Worm (Caenorhabditis elegans) whole organism, L1 larva: Measurements from ENCODE around the gene rpn-9.
A peak's percentile ranks its signal among the peaks of the same experiment; 100 is the strongest.

Experiments used
- C04F5.9 ChIP-seq: sonication (generic microtip); optimal IDR thresholded peaks from 2 replicates; lab custom pipeline; 2016; ENCODE audit warnings: missing genetic modification characterization, missing compliant biosample characterization
- aha-1 ChIP-seq: fragments of 150-350 bp; optimal IDR thresholded peaks from 2 replicates; lab custom pipeline; 2014; ENCODE audit warnings: missing biosample characterization, missing genetic modification characterization
- aly-2 ChIP-seq: fragments of 150-350 bp; optimal IDR thresholded peaks from 2 replicates; lab custom pipeline; 2014; ENCODE audit warnings: missing biosample characterization, missing genetic modification characterization
- ama-1 ChIP-seq: fragments of 150-350 bp; optimal IDR thresholded peaks from 2 replicates; lab custom pipeline; 2014
- blmp-1 ChIP-seq: fragments of 150-350 bp; optimal IDR thresholded peaks from 2 replicates; lab custom pipeline; 2014; ENCODE audit warnings: missing biosample characterization, missing genetic modification characterization
- ceh-8 ChIP-seq: fragments of 200-800 bp; sonication (Bioruptor generic); optimal IDR thresholded peaks from 2 replicates; lab custom pipeline; 2018; ENCODE audit warnings: mild to moderate bottlenecking, missing genetic modification characterization, moderate library complexity, missing compliant biosample characterization
- ceh-88 ChIP-seq: fragments of 200-800 bp; sonication (Bioruptor generic); IDR thresholded peaks from 2 replicates; pipeline ENCODE4 v1.3.6; 2022; ENCODE audit warnings: missing genetic modification characterization, missing compliant biosample characterization
- dpl-1 ChIP-seq, 3 experiments: fragments of 150-350 bp in 2 of 3; sonication (generic microtip) in 1 of 3; optimal IDR thresholded peaks; 2 replicates each; lab custom pipeline; 2014 to 2017; ENCODE audit warnings: missing biosample characterization in 3 of 3, missing genetic modification characterization in 3 of 3, missing genetic modification reagents in 3 of 3
- efl-1 ChIP-seq, 4 experiments: fragments of 150-350 bp; optimal IDR thresholded peaks in 3 of 4; peaks in 1 of 4; 1 replicate in 1 of 4; 2 replicates in 3 of 4; lab custom pipeline; 2014; ENCODE audit warnings: missing biosample characterization in 2 of 4, missing genetic modification characterization in 2 of 4, missing genetic modification reagents in 2 of 4
- efl-3 ChIP-seq: fragments of 200-800 bp; sonication (Bioruptor generic); optimal IDR thresholded peaks from 2 replicates; lab custom pipeline; 2018; ENCODE audit warnings: mild to moderate bottlenecking, missing genetic modification characterization, missing compliant biosample characterization
- egl-27 ChIP-seq, 2 experiments: fragments of 150-350 bp in 1 of 2; sonication (generic microtip); optimal IDR thresholded peaks; 3 replicates each; lab custom pipeline; 2017 to 2018; ENCODE audit warnings: missing biosample characterization in 2 of 2, missing genetic modification characterization in 2 of 2, missing genetic modification reagents in 2 of 2
- elt-2 ChIP-seq: sonication (generic microtip); optimal IDR thresholded peaks from 2 replicates; lab custom pipeline; 2016; ENCODE audit warnings: missing genetic modification characterization, mild to moderate bottlenecking, inconsistent platforms, missing compliant biosample characterization, missing genetic modification reagents
- elt-3 ChIP-seq, 6 experiments: fragments of 150-350 bp in 1 of 6; sonication (generic microtip); optimal IDR thresholded peaks; 2 replicates each; lab custom pipeline; 2017 to 2018; ENCODE audit warnings: missing biosample characterization in 6 of 6, missing genetic modification characterization in 6 of 6, inconsistent platforms in 1 of 6
- ets-5 ChIP-seq: fragments of 200-800 bp; sonication (Bioruptor generic); IDR thresholded peaks from 2 replicates; pipeline ENCODE4 v1.3.6; 2022; ENCODE audit warnings: missing genetic modification characterization, missing compliant biosample characterization
- fkh-10 ChIP-seq: sonication (generic microtip); optimal IDR thresholded peaks from 2 replicates; lab custom pipeline; 2017; ENCODE audit warnings: missing biosample characterization, missing genetic modification reagents, missing genetic modification characterization
- fkh-4 ChIP-seq: sonication (generic microtip); optimal IDR thresholded peaks from 2 replicates; lab custom pipeline; 2016; ENCODE audit warnings: missing compliant biosample characterization, missing genetic modification characterization, borderline replicate concordance
- grh-1 ChIP-seq: fragments of 200-800 bp; sonication (Bioruptor generic); IDR thresholded peaks from 2 replicates; pipeline ENCODE4 v1.3.6; 2022; ENCODE audit warnings: missing genetic modification reagents, missing genetic modification characterization, missing compliant biosample characterization
- hlh-17 ChIP-seq: fragments of 200-800 bp; sonication (Bioruptor generic); optimal IDR thresholded peaks from 2 replicates; lab custom pipeline; 2018; ENCODE audit warnings: missing genetic modification characterization, mild to moderate bottlenecking, missing compliant biosample characterization, moderate library complexity, borderline replicate concordance
- hlh-4 ChIP-seq: sonication (generic microtip); optimal IDR thresholded peaks from 2 replicates; lab custom pipeline; 2016; ENCODE audit warnings: mild to moderate bottlenecking, missing genetic modification characterization, missing compliant biosample characterization
- hpl-2 ChIP-seq: fragments of 150-350 bp; optimal IDR thresholded peaks from 2 replicates; lab custom pipeline; 2014; ENCODE audit warnings: missing biosample characterization, missing genetic modification reagents, missing genetic modification characterization
- isw-1 ChIP-seq: fragments of 200-800 bp; sonication (Bioruptor generic); IDR thresholded peaks from 2 replicates; pipeline ENCODE4 v1.3.6; 2022; ENCODE audit warnings: missing genetic modification characterization, missing compliant biosample characterization
- lin-14 ChIP-seq: fragments of 200-800 bp; sonication (Bioruptor generic); optimal IDR thresholded peaks from 2 replicates; lab custom pipeline; 2018; ENCODE audit warnings: mild to moderate bottlenecking, missing genetic modification characterization, moderate library complexity, missing compliant biosample characterization
- lin-35 ChIP-seq, 2 experiments: fragments of 150-350 bp; optimal IDR thresholded peaks; 2 replicates each; lab custom pipeline; 2014; ENCODE audit warnings: missing biosample characterization in 2 of 2, missing genetic modification characterization in 2 of 2, missing genetic modification reagents in 2 of 2
- mab-9 ChIP-seq: fragments of 200-800 bp; sonication (Bioruptor generic); IDR thresholded peaks from 2 replicates; pipeline ENCODE4 v1.3.6; 2022; ENCODE audit warnings: missing genetic modification reagents, missing genetic modification characterization, missing compliant biosample characterization
- mef-2 ChIP-seq: fragments of 150-350 bp; optimal IDR thresholded peaks from 2 replicates; lab custom pipeline; 2014; ENCODE audit warnings: missing biosample characterization, missing genetic modification characterization
- nhr-11 ChIP-seq: fragments of 150-350 bp; optimal IDR thresholded peaks from 2 replicates; lab custom pipeline; 2014; ENCODE audit warnings: missing biosample characterization, missing genetic modification characterization
- nhr-237 ChIP-seq: fragments of 150-350 bp; optimal IDR thresholded peaks from 2 replicates; lab custom pipeline; 2014; ENCODE audit warnings: missing biosample characterization, missing genetic modification characterization
- nhr-28 ChIP-seq: fragments of 150-350 bp; optimal IDR thresholded peaks from 2 replicates; lab custom pipeline; 2014; ENCODE audit warnings: missing biosample characterization, missing genetic modification characterization
- nhr-71 ChIP-seq: sonication (generic microtip); optimal IDR thresholded peaks from 2 replicates; lab custom pipeline; 2016; ENCODE audit warnings: mild to moderate bottlenecking, missing genetic modification characterization, moderate library complexity, missing compliant biosample characterization
- nhr-76 ChIP-seq: sonication (generic microtip); optimal IDR thresholded peaks from 2 replicates; lab custom pipeline; 2017; ENCODE audit warnings: missing biosample characterization, missing genetic modification characterization
- nhr-77 ChIP-seq: fragments of 150-350 bp; optimal IDR thresholded peaks from 2 replicates; lab custom pipeline; 2014; ENCODE audit warnings: missing biosample characterization, missing genetic modification characterization
- nhr-84 ChIP-seq: sonication (generic microtip); optimal IDR thresholded peaks from 2 replicates; lab custom pipeline; 2017; ENCODE audit warnings: missing biosample characterization, missing genetic modification characterization
- nhr-85 ChIP-seq: sonication (generic microtip); peaks from one replicate; lab custom pipeline; 2016; ENCODE audit warnings: missing genetic modification characterization, inconsistent platforms, missing compliant biosample characterization
- nhr-90 ChIP-seq: sonication (generic microtip); optimal IDR thresholded peaks from 2 replicates; lab custom pipeline; 2016; ENCODE audit warnings: mild to moderate bottlenecking, missing genetic modification characterization, missing compliant biosample characterization; ENCODE audit not compliant: poor library complexity
- pag-3 ChIP-seq: sonication (generic microtip); optimal IDR thresholded peaks from 2 replicates; lab custom pipeline; 2017; ENCODE audit warnings: missing genetic modification characterization, mild to moderate bottlenecking, missing compliant biosample characterization, antibody characterized with exemption, borderline replicate concordance; ENCODE audit not compliant: insufficient read depth
- pax-3 ChIP-seq: fragments of 200-800 bp; sonication (Bioruptor generic); optimal IDR thresholded peaks from 2 replicates; lab custom pipeline; 2018; ENCODE audit warnings: mild to moderate bottlenecking, missing genetic modification characterization, moderate library complexity, missing compliant biosample characterization
- pqm-1 ChIP-seq: sonication (generic microtip); optimal IDR thresholded peaks from 3 replicates; lab custom pipeline; 2017; ENCODE audit warnings: missing biosample characterization, missing genetic modification characterization
- rnt-1 ChIP-seq: sonication (generic microtip); optimal IDR thresholded peaks from 2 replicates; lab custom pipeline; 2016; ENCODE audit warnings: mild to moderate bottlenecking, missing genetic modification characterization, moderate library complexity, missing compliant biosample characterization
- skn-1 ChIP-seq: fragments of 150-350 bp; optimal IDR thresholded peaks from 2 replicates; lab custom pipeline; 2014; ENCODE audit warnings: missing biosample characterization, missing genetic modification characterization
- swsn-7 ChIP-seq: sonication (generic microtip); optimal IDR thresholded peaks from 2 replicates; lab custom pipeline; 2016; ENCODE audit warnings: missing genetic modification characterization, missing compliant biosample characterization
- tbx-2 ChIP-seq: sonication (generic microtip); optimal IDR thresholded peaks from 2 replicates; lab custom pipeline; 2016; ENCODE audit warnings: missing genetic modification characterization, missing compliant biosample characterization
- tlp-1 ChIP-seq: fragments of 150-350 bp; optimal IDR thresholded peaks from 2 replicates; lab custom pipeline; 2014; ENCODE audit warnings: missing biosample characterization, missing genetic modification characterization
- unc-30 ChIP-seq: sonication (generic microtip); optimal IDR thresholded peaks from 2 replicates; lab custom pipeline; 2017; ENCODE audit warnings: missing biosample characterization, missing genetic modification characterization
- vab-15 ChIP-seq: sonication (generic microtip); optimal IDR thresholded peaks from 2 replicates; lab custom pipeline; 2017; ENCODE audit warnings: missing genotype, mild to moderate bottlenecking, missing genetic modification characterization, missing compliant biosample characterization
- xbp-1 ChIP-seq: sonication (generic microtip); optimal IDR thresholded peaks from 2 replicates; lab custom pipeline; 2016; ENCODE audit warnings: missing genetic modification characterization, missing compliant biosample characterization
- ztf-11 ChIP-seq, 2 experiments: sonication (generic microtip); optimal IDR thresholded peaks; 2 replicates each; lab custom pipeline; 2016 to 2017; ENCODE audit warnings: missing genetic modification characterization in 2 of 2, missing biosample characterization in 1 of 2, missing compliant biosample characterization in 1 of 2

rpn-9 gene

ce11 chrII:11238869-11239647 is at the start of gene rpn-9, which contains the start of gene T06D8.9 (continued):
- 0 out of 2 replicates have a peak, but pooled peaks have one; percentile 49 for TF ChIP-seq mab-9 (GFP tag; lab: Robert Waterston, UW)
- TF ChIP-seq nhr-76 (tag; lab: Kevin White, UChicago) = no peak
- TF ChIP-seq dpl-1 (GFP tag; optimal IDR thresholded peaks at IDR 0.05; lab: Kevin White, UChicago) = peak; percentile 71 to 85 (median 78)
- no peak for TF ChIP-seq ceh-8 (GFP tag; lab: Kevin White, UChicago)
- TF ChIP-seq hlh-4 (tag; lab: Kevin White, UChicago) = no peak
- peak in 1 of 2 experiments; percentile 29 for TF ChIP-seq ztf-11 (tag; optimal IDR thresholded peaks at IDR 0.05; lab: Kevin White, UChicago)
- no peak for TF ChIP-seq tlp-1 (tag; lab: Kevin White, UChicago)
- TF ChIP-seq lin-35 (GFP tag; optimal IDR thresholded peaks at IDR 0.05; lab: Kevin White, UChicago) = peak; percentile 81 to 89
- peak; percentile 80 for TF ChIP-seq rnt-1 (tag; lab: Kevin White, UChicago)
- TF ChIP-seq mef-2 (tag; lab: Kevin White, UChicago) = no peak
- peak; percentile 57 for TF ChIP-seq fkh-10
- no peak for TF ChIP-seq fkh-4 (tag; lab: Kevin White, UChicago)
- peak; percentile 48 for TF ChIP-seq pax-3
- peak; percentile 70 for TF ChIP-seq nhr-90 (tag; lab: Kevin White, UChicago)
- peak; percentile 71 for TF ChIP-seq swsn-7
- peak in 2 of 6 experiments; percentile 19 to 89 for TF ChIP-seq elt-3 (tag; optimal IDR thresholded peaks at IDR 0.05; lab: Kevin White, UChicago)
- TF ChIP-seq nhr-11 (tag; lab: Kevin White, UChicago) = no peak
- TF ChIP-seq isw-1 (GFP tag; lab: Robert Waterston, UW) = peak; percentile 83
- TF ChIP-seq nhr-237 (tag; lab: Kevin White, UChicago) = peak; percentile 38
- peak; percentile 31 for TF ChIP-seq elt-2 (tag; lab: Kevin White, UChicago)
- peak; percentile 71 for TF ChIP-seq nhr-85 (tag; lab: Kevin White, UChicago)
- no peak for TF ChIP-seq unc-30 (tag; lab: Kevin White, UChicago)
- TF ChIP-seq ceh-88 = no peak
- peak; percentile 42 for TF ChIP-seq C04F5.9 (tag; lab: Kevin White, UChicago)
- TF ChIP-seq nhr-71 (tag; lab: Kevin White, UChicago) = peak; percentile 89
- no peak for TF ChIP-seq pqm-1 (tag; lab: Kevin White, UChicago)
- no peak for TF ChIP-seq efl-3
- peak; percentile 73 for TF ChIP-seq tbx-2 (tag; lab: Kevin White, UChicago)
- TF ChIP-seq nhr-28 = no peak
- no peak for TF ChIP-seq egl-27 (tag; optimal IDR thresholded peaks at IDR 0.05; lab: Kevin White, UChicago)
- no peak for TF ChIP-seq ama-1 (lab: Kevin White, UChicago)
- TF ChIP-seq grh-1 = no peak
- peak; percentile 81 for TF ChIP-seq xbp-1 (tag; lab: Kevin White, UChicago)

ce11 chrII:11288148-11288547 is 49.4 kb upstream of the rpn-9 start:
- TF ChIP-seq nhr-84 (tag; lab: Kevin White, UChicago) (no peak), efl-1 (optimal IDR thresholded peaks at IDR 0.05; lab: Kevin White, UChicago) (no peak), efl-1 (GFP tag; optimal IDR thresholded peaks at IDR 0.05 in 1 of 2; lab: Kevin White, UChicago) (peak in 1 of 2 experiments; percentile 56)

- no peak for TF ChIP-seq nhr-77 (tag; lab: Kevin White, UChicago)
- TF ChIP-seq lin-14 (GFP tag; lab: Kevin White, UChicago) = peak; percentile 42
- TF ChIP-seq pag-3 = no peak
- TF ChIP-seq nhr-85 (tag; lab: Kevin White, UChicago) = peak; percentile 59
- TF ChIP-seq dpl-1 (GFP tag; optimal IDR thresholded peaks at IDR 0.05; lab: Kevin White, UChicago) = no peak
- no peak for TF ChIP-seq skn-1 (tag; lab: Kevin White, UChicago)
- no peak for TF ChIP-seq ceh-8 (GFP tag; lab: Kevin White, UChicago)
- no peak for TF ChIP-seq aha-1 (tag; lab: Kevin White, UChicago)
- TF ChIP-seq grh-1 = no peak
- no peak for TF ChIP-seq isw-1 (GFP tag; lab: Robert Waterston, UW)
- TF ChIP-seq hlh-4 (tag; lab: Kevin White, UChicago) = no peak
- no peak for TF ChIP-seq vab-15 (tag; lab: Kevin White, UChicago)
- no peak for TF ChIP-seq C04F5.9 (tag; lab: Kevin White, UChicago)
- no peak for TF ChIP-seq aly-2
- TF ChIP-seq nhr-71 (tag; lab: Kevin White, UChicago) = no peak
- no peak for TF ChIP-seq hpl-2 (GFP tag; lab: Kevin White, UChicago)
- no peak for TF ChIP-seq hlh-17
- TF ChIP-seq blmp-1 (tag; lab: Kevin White, UChicago) = peak; percentile 59
- no peak for TF ChIP-seq efl-3
- no peak for TF ChIP-seq ets-5
- TF ChIP-seq tbx-2 (tag; lab: Kevin White, UChicago) = peak; percentile 47
- no peak for TF ChIP-seq nhr-28
- no peak for TF ChIP-seq efl-1 (optimal IDR thresholded peaks at IDR 0.05; lab: Kevin White, UChicago)
- TF ChIP-seq efl-1 (GFP tag; optimal IDR thresholded peaks at IDR 0.05 in 1 of 2; lab: Kevin White, UChicago) = no peak
Measured at ce11 chrII:11286445-11286844, 47.7 kb upstream of the rpn-9 start.
